Fruit fly (Drosophila melanogaster): ENCODE measurements around the gene Sgs8.

The Sgs8 gene

DNA sequence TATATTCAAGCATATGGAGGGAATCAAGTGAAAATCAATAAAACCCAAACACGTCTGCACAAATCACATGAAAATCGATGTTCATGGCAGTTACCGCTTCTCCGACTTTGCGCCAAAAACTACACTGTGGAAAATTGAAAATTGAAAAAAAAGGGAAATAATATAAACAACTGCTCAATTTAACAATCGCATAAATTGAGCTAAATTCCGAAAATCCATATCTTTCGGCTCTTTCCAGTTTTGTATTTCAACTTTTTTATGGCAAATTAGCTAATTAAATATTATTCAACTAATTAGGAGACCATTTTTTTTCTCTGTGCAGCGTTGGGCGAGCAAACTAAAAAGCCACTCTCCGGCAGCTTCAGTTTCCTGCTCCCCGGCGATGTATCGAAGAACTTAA lies 24.7 kb downstream of the Sgs8 start (continued):
- TF ChIP-seq Ssrp (tag; optimal IDR thresholded peaks at IDR 0.05) = no peak
- TF ChIP-seq Ptx1 (GFP tag; IDR thresholded peaks at IDR 0.05) = peak; percentile 33; the same call in 1 of the 2 replicates
- TF ChIP-seq trh (GFP tag; optimal IDR thresholded peaks at IDR 0.05) = no peak
- TF ChIP-seq esg (GFP tag; conservative IDR thresholded peaks at IDR 0.05) = 0 out of 2 replicates have a peak, but pooled peaks have one; percentile 5
- TF ChIP-seq nmo (GFP tag; optimal IDR thresholded peaks at IDR 0.05) = peak; percentile 44
- peak; percentile 12 for TF ChIP-seq unpg (GFP tag; optimal IDR thresholded peaks at IDR 0.05)
- TF ChIP-seq bab2 (GFP tag; optimal IDR thresholded peaks at IDR 0.05) = peak; percentile 30
- peak; percentile 2 for TF ChIP-seq nau (GFP tag; optimal IDR thresholded peaks at IDR 0.05)
- peak; percentile 14 for TF ChIP-seq CG6854 (GFP tag; optimal IDR thresholded peaks at IDR 0.05)
- peak; percentile 59 for TF ChIP-seq CG31441 (GFP tag; IDR thresholded peaks at IDR 0.05)
- TF ChIP-seq CG15696 (tag; optimal IDR thresholded peaks at IDR 0.05) = no peak
- TF ChIP-seq Oaz (GFP tag; IDR thresholded peaks at IDR 0.05) = no peak
- peak; percentile 21 for TF ChIP-seq CG5180 (GFP tag; optimal IDR thresholded peaks at IDR 0.05)
- TF ChIP-seq otp (GFP tag; IDR thresholded peaks at IDR 0.05) = no peak
- TF ChIP-seq dmrt99B (tag; optimal IDR thresholded peaks at IDR 0.05) = peak; percentile 55
- TF ChIP-seq CG8924 (tag; optimal IDR thresholded peaks at IDR 0.05) = no peak
- TF ChIP-seq D19A (tag; optimal IDR thresholded peaks at IDR 0.05) = peak; percentile 12
- no peak for TF ChIP-seq slp2 (GFP tag; optimal IDR thresholded peaks at IDR 0.05)
- peak; percentile 82 for TF ChIP-seq onecut (GFP tag; IDR thresholded peaks at IDR 0.05)
- TF ChIP-seq Hmr (GFP tag; optimal IDR thresholded peaks at IDR 0.05) = peak; percentile 23
- no peak for TF ChIP-seq fd102C (GFP tag; optimal IDR thresholded peaks at IDR 0.05)
- peak; percentile 62 for TF ChIP-seq CG2678 (tag; optimal IDR thresholded peaks at IDR 0.05)
- TF ChIP-seq cas (GFP tag; IDR thresholded peaks at IDR 0.05) = no peak
- TF ChIP-seq Xrp1 (GFP tag; IDR thresholded peaks at IDR 0.05) = peak; percentile 66
- TF ChIP-seq CG7839 (tag; optimal IDR thresholded peaks at IDR 0.05) = peak; percentile 35
- TF ChIP-seq HmgD (GFP tag; optimal IDR thresholded peaks at IDR 0.05) = no peak
- TF ChIP-seq CG2712 (tag; optimal IDR thresholded peaks at IDR 0.05) = peak; percentile 27
- TF ChIP-seq CG8388 (GFP tag; optimal IDR thresholded peaks at IDR 0.05) = peak; percentile 27
- TF ChIP-seq CG14441 (GFP tag; IDR thresholded peaks at IDR 0.05) = peak; percentile 48
- TF ChIP-seq kay (GFP tag; optimal IDR thresholded peaks at IDR 0.05) = no peak
- no peak for TF ChIP-seq CG1529 (GFP tag; optimal IDR thresholded peaks at IDR 0.05)
- TF ChIP-seq wdn (GFP tag; IDR thresholded peaks at IDR 0.05) = no peak
- TF ChIP-seq CG17328 (GFP tag; IDR thresholded peaks at IDR 0.05) = 0 out of 2 replicates have a peak, but pooled peaks have one; percentile 9
- no peak for TF ChIP-seq CG10431 (GFP tag; optimal IDR thresholded peaks at IDR 0.05)
- peak in 1 of 2 experiments; percentile 20 for TF ChIP-seq bsh (GFP tag; optimal IDR thresholded peaks at IDR 0.05)
- no peak for TF ChIP-seq Stat92E (GFP tag; optimal IDR thresholded peaks at IDR 0.05)
- peak; percentile 52 for TF ChIP-seq tin (GFP tag; optimal IDR thresholded peaks at IDR 0.05)
- TF ChIP-seq crp (GFP tag; optimal IDR thresholded peaks at IDR 0.05) = no peak
- peak; percentile 20 for TF ChIP-seq CG6813 (GFP tag; optimal IDR thresholded peaks at IDR 0.05)
- no peak for TF ChIP-seq CG34224 (GFP tag; IDR thresholded peaks at IDR 0.05; ENCODE audit: partially characterized antibody)
- peak; percentile 65 for TF ChIP-seq CG18599 (GFP tag; optimal IDR thresholded peaks at IDR 0.05)
- TF ChIP-seq CG2120 (GFP tag; optimal IDR thresholded peaks at IDR 0.05) = no peak
- no peak for TF ChIP-seq lmd (GFP tag; IDR thresholded peaks at IDR 0.05)
- TF ChIP-seq CG13296 (GFP tag; optimal IDR thresholded peaks at IDR 0.05) = peak; percentile 2
- TF ChIP-seq zf30C (GFP tag; optimal IDR thresholded peaks at IDR 0.05) = no peak
- no peak for TF ChIP-seq CG8944 (GFP tag; optimal IDR thresholded peaks at IDR 0.05)
- peak; percentile 44 for TF ChIP-seq CG4424 (GFP tag; optimal IDR thresholded peaks at IDR 0.05)
- TF ChIP-seq CG12155 (GFP tag; optimal IDR thresholded peaks at IDR 0.05) = no peak
- TF ChIP-seq z (GFP tag; IDR thresholded peaks at IDR 0.05) = no peak
- peak; percentile 22 for TF ChIP-seq CG14710 (tag; optimal IDR thresholded peaks at IDR 0.05)
